Fruit fly (Drosophila melanogaster) whole organism, larva: ENCODE results near the gene wdn.

ENCODE experiments used
- noc ChIP-seq: fragments of 200-800 bp; sonication (Bioruptor generic); optimal IDR thresholded peaks from 3 replicates; lab custom pipeline; 2019; ENCODE audit warnings: missing biosample characterization, mild to moderate bottlenecking, missing genetic modification characterization, moderate library complexity

Gene wdn

dm6 chr3R:28845377-28845876, 34.3 kb upstream of the wdn start:
- peak; percentile 24 for TF ChIP-seq noc (tag; lab: Kevin White, UChicago)

- TF ChIP-seq noc (tag; lab: Kevin White, UChicago) = peak; percentile 72
These were observed 33.7 kb upstream of the wdn start, which contains the start of the genes Apc and spg for dm6 chr3R:28844611-28845376. Gene Apc, minus strand, starts transcription at chr3R:28844748. Gene spg, plus strand, starts transcription at chr3R:28845270.

dm6 chr3R:28843776-28844610, 32.9 kb upstream of the wdn start:
- no peak for TF ChIP-seq noc (tag; lab: Kevin White, UChicago)

- TF ChIP-seq noc (tag; lab: Kevin White, UChicago) = no peak
These were observed 31.3 kb upstream of the wdn start for dm6 chr3R:28842431-28842830.

DNA sequence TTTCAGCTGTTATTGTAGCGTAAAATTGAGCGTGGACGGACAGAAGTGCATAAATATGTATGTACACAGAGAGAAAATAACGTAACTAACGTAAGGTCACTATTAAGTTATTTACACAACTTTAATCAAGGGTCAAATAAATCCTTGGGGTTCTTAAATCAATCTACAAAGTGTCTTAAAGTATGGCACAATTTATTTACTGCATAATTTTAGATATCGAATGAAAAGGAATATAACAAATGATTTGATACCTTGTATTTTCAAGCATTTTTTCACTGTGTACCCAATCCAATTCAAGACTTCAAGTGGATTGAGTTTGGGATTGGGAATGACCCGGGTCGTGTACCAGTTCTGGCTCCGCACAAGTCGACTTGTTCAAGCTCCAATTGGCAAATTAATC, 30.8 kb upstream of the wdn start:
- TF ChIP-seq noc (tag; lab: Kevin White, UChicago) = no peak

DNA sequence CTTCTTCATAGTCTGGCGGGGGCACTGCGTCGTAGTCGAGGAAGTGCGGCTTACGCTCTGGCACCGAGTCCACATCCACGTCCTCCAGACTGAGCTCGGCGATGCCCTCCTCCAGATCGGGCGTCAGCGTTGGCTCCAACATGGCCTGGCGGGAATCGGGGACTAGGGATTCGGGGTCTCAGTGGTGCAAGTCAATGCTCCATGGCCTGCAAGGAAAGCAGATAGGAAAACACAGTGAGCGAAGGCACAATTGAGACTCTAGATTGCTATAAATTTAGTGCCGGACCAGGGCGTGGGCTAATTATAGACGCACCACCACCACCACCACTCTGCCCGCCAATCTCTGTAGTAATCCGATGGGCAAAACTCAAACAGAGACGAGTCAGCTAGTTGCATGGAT, 29.5 kb upstream of the wdn start:
- TF ChIP-seq noc (tag; lab: Kevin White, UChicago) = no peak

dm6 chr3R:28831626-28832267, 20.6 kb upstream of the wdn start, which contains the start of gene WASp:
Gene WASp, minus strand, starts transcription at chr3R:28832024.
- no peak for TF ChIP-seq noc (tag; lab: Kevin White, UChicago)

- TF ChIP-seq noc (tag; lab: Kevin White, UChicago) = no peak
These were observed 20.0 kb upstream of the wdn start for dm6 chr3R:28831172-28831571.

DNA sequence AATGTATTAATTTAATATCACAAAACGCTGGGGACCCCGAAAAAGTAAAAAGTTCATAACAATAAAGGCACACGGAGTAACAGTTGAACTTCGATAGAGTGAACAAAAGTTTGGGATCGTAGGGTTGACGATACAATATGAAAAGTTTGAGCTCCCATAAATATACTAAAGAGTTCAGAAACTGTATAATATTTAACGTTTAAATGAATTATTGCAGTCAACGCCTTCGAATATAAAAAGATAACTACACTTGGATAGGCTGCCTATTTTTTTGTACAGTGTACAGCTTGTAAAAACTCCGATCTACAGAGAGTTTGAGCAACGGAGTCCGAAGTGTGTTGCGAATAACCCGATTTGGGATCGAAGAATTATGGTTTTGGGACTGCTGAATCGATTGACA, 19.6 kb upstream of the wdn start:
- TF ChIP-seq noc (tag; lab: Kevin White, UChicago) = peak; percentile 3

DNA sequence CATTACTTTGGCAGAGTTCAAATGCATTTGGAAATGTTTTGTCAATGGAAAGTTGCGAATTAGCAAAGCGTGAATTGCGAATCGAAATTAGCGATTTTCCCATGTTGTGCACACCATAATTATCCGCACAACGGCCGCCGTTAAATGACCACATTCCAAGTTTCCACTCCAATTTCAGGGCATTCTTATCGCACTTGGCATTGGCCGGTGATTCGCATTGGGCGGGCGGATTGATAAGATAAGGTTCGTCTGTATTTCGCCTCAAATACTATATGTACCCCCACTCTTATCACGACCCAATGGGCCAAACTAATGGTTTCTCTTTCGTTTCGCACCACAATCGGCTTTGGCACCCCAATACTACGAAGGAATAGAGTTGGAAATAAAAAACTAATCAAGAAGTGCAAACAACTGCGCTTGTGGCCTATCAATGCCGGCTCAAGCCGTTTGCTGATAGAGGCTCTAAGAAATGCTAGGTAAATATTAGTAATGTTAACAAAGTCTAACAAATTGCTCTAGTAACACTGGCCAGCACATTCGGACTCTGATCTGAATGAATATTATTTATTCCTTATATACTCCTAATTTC, 18.3 kb upstream of the wdn start:
- TF ChIP-seq noc (tag; lab: Kevin White, UChicago) = no peak

DNA sequence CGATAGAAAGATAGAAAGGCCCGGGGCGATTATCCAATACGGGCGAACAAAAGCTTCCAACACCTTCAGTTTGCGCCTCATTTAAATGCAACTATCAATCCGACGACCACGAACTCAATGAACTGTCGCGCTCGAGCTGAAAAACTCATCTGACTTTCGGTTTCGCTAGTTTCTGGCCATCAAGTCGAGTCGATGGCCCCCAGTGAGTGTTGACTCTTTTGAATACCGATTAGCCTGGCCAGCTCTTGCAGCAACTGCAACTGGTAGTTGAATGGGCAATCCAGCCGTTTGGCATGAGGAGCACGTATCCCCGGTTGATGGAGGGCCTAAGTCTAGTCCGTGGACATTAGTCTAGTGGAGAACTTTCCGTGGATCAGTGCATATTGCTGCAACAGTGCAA, 16.1 kb upstream of the wdn start:
- TF ChIP-seq noc (tag; lab: Kevin White, UChicago) = no peak

- TF ChIP-seq noc (tag; lab: Kevin White, UChicago) = no peak
These were observed 8.6 kb upstream of the wdn start, which contains the start of the genes CG1523 and CG1647 for dm6 chr3R:28819555-28820305. Gene CG1523, minus strand, starts transcription at chr3R:28819668. Gene CG1647, plus strand, starts transcription at chr3R:28820221.

DNA sequence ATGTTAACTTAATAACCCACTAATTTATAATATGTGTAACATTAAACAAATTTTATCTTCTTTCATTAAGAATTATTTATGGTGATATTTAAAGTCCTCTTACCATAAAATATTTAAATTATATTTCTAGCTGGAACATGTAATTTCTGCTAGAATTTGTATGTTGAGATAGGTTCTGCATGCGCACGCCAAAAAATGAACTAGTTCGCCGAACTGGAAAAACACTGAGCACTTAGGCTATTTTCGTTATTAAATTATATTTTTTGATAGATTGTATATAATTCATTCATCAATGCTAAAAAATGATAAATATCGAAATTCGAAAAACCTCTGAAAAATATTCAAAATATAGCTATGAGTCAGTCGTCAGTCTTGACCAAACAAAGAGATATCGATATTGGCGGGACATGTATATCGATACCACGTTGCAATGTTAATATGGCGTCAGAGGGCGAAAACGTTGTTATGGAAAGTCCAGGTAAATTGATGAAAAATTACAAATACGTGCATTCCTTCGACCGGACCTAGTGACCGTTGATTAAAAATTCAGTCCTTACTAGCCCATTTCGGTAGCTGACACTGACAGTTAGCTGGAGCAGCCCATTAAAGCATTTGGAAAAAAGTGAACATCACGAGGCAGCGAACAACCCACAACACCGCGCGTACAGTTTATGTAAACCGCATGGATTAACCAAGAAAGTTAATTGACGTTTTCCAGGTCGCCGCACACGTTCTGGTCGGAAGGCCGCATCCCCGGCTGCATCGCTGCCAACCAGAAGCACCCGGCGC, 734 bp upstream of the wdn start, which contains the start of gene Prp39:
Gene Prp39, plus strand, starts transcription at position 426 of the 789 bp plus-strand sequence.
- TF ChIP-seq noc (tag; lab: Kevin White, UChicago) = no peak

dm6 chr3R:28806402-28806801, 4.7 kb downstream of the wdn start, which contains the start of gene CheB98a:
Gene CheB98a, plus strand, starts transcription at chr3R:28806702.
- no peak for TF ChIP-seq noc (tag; lab: Kevin White, UChicago)
